Worm (Caenorhabditis elegans) whole organism, early embryonic: Measurements from ENCODE around the gene F54B8.1.

Source experiments
- B0310.2 ChIP-seq: sonication (generic microtip); optimal IDR thresholded peaks from 2 replicates; lab custom pipeline; 2016; ENCODE audit warnings: mild to moderate bottlenecking, missing genetic modification characterization, missing compliant biosample characterization
- F13C5.2 ChIP-seq: sonication (generic microtip); optimal IDR thresholded peaks from 2 replicates; lab custom pipeline; 2017; ENCODE audit warnings: mild to moderate bottlenecking, missing genetic modification characterization, inconsistent platforms, missing compliant biosample characterization
- aly-1 ChIP-seq: sonication (generic microtip); optimal IDR thresholded peaks from 2 replicates; lab custom pipeline; 2016; ENCODE audit warnings: missing genetic modification characterization, missing compliant biosample characterization
- ama-1 ChIP-seq: fragments of 150-350 bp; optimal IDR thresholded peaks from 2 replicates; lab custom pipeline; 2014
- ceh-13 ChIP-seq: fragments of 200-800 bp; sonication (Bioruptor generic); optimal IDR thresholded peaks from 2 replicates; lab custom pipeline; 2018; ENCODE audit warnings: mild to moderate bottlenecking, missing genetic modification characterization, missing compliant biosample characterization
- ceh-36 ChIP-seq: sonication (generic microtip); optimal IDR thresholded peaks from 2 replicates; lab custom pipeline; 2016; ENCODE audit warnings: missing genetic modification characterization, inconsistent platforms, missing compliant biosample characterization
- ets-7 ChIP-seq: sonication (generic microtip); optimal IDR thresholded peaks from 2 replicates; lab custom pipeline; 2016; ENCODE audit warnings: missing genotype, missing genetic modification characterization, missing compliant biosample characterization
- flt-1 ChIP-seq: fragments of 200-800 bp; sonication (Bioruptor generic); IDR thresholded peaks from 2 replicates; pipeline ENCODE4 v1.3.6; 2022; ENCODE audit warnings: missing genetic modification characterization, missing compliant biosample characterization
- hmbx-1 ChIP-seq: sonication (generic microtip); optimal IDR thresholded peaks from 2 replicates; lab custom pipeline; 2016; ENCODE audit warnings: mild to moderate bottlenecking, missing genetic modification characterization, missing compliant biosample characterization
- hmg-4 ChIP-seq: fragments of 200-800 bp; sonication (Bioruptor generic); optimal IDR thresholded peaks from 2 replicates; lab custom pipeline; 2018; ENCODE audit warnings: mild to moderate bottlenecking, missing genetic modification characterization, missing compliant biosample characterization
- hnd-1 ChIP-seq: sonication (generic microtip); optimal IDR thresholded peaks from 2 replicates; lab custom pipeline; 2016; ENCODE audit warnings: missing genetic modification characterization, missing compliant biosample characterization
- pes-1 ChIP-seq: fragments of 200-800 bp; sonication (Bioruptor generic); IDR thresholded peaks from 2 replicates; pipeline ENCODE4 v1.3.6; 2022; ENCODE audit warnings: missing genetic modification reagents, missing genetic modification characterization, missing compliant biosample characterization
- scrt-1 ChIP-seq: fragments of 200-800 bp; sonication (Bioruptor generic); IDR thresholded peaks from 2 replicates; pipeline ENCODE4 v1.3.6; 2022; ENCODE audit warnings: missing genetic modification characterization, missing compliant biosample characterization
- sea-1 ChIP-seq: fragments of 200-800 bp; sonication (Bioruptor generic); conservative IDR thresholded peaks from 2 replicates; pipeline ENCODE4 v1.3.6; 2022; ENCODE audit warnings: missing genetic modification characterization, missing compliant biosample characterization
- tbx-11 ChIP-seq: fragments of 200-800 bp; sonication (Bioruptor generic); IDR thresholded peaks from 2 replicates; pipeline ENCODE4 v1.3.6; 2022; ENCODE audit warnings: missing genetic modification characterization, missing compliant biosample characterization
- tbx-37 ChIP-seq: fragments of 200-800 bp; sonication (Bioruptor generic); conservative IDR thresholded peaks from 2 replicates; pipeline ENCODE4 v1.3.6; 2022; ENCODE audit warnings: missing genetic modification reagents, missing genetic modification characterization, missing compliant biosample characterization
- tra-4 ChIP-seq: sonication (generic microtip); optimal IDR thresholded peaks from 2 replicates; lab custom pipeline; 2017; ENCODE audit warnings: missing genetic modification characterization, missing compliant biosample characterization

The F54B8.1 gene

DNA sequence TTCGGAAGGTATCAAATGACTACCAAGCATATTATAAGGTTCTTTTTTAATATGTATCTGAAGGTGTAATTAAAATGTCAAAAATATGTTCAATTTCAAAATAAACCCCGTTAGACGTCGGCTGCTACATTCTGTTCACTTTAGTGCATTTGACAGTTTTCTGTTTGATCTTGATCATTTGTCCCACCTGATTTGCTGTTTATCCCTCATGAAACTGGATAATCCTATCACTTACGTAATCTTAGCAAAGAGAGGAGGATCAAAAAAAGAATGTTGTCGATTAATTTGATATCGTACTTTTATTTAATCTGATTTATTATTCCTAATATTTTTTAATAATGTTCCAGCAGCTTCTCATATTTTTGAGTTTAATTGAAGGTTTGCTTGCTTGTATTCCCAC, at the start of gene F54B8.1:
Gene F54B8.1, plus strand, starts transcription at position 301 of the 400 bp plus-strand sequence.
- TF ChIP-seq scrt-1: no peak
- TF ChIP-seq hnd-1: no peak
- no peak for TF ChIP-seq ceh-13 (GFP tag; lab: Kevin White, UChicago)
- no peak for TF ChIP-seq ama-1 (lab: Kevin White, UChicago)
- TF ChIP-seq aly-1: no peak
- no peak for TF ChIP-seq pes-1 (GFP tag; lab: Robert Waterston, UW)
- TF ChIP-seq tbx-11 (GFP tag; lab: Robert Waterston, UW): no peak
- no peak for TF ChIP-seq hmg-4 (GFP tag; lab: Kevin White, UChicago)
- TF ChIP-seq ceh-36 (tag; lab: Kevin White, UChicago): no peak
- no peak for TF ChIP-seq tbx-37 (GFP tag; lab: Robert Waterston, UW)
- TF ChIP-seq ets-7 (tag; lab: Kevin White, UChicago): no peak
- TF ChIP-seq F13C5.2 (tag; lab: Kevin White, UChicago): no peak
- no peak for TF ChIP-seq sea-1 (GFP tag; lab: Robert Waterston, UW)
- no peak for TF ChIP-seq B0310.2 (tag; lab: Kevin White, UChicago)
- TF ChIP-seq hmbx-1 (tag; lab: Kevin White, UChicago): no peak

DNA sequence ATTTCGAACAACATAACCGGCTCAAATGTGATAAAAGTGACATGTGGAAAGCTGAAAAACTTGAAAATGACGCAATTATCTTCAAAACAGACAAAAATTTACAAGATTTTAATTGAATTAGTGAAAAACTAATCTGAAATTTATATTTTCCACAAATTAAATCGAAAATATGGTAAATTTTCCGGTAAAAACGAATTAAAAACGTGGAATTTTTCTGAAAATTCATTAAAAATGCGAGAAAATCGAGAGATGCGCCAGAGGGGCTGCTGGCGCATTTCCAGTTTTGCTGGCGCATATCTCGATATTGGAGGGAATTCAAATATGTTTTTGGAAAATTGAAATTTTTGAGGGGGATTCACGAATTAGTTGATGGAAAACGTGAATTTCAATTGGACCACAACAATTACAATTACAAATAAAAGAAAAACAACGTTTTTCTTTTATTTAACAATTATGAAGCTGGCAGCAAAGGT, 44.4 kb upstream of the F54B8.1 start, which contains the start of the genes haf-3 and F57A10.2:
Gene haf-3, minus strand, starts transcription at position 51 of the 473 bp plus-strand sequence.
Gene F57A10.2, plus strand, starts transcription at position 454 of the 473 bp plus-strand sequence.
- TF ChIP-seq tra-4 (tag; lab: Kevin White, UChicago) (no peak), scrt-1 (no peak), aly-1 (no peak), hmg-4 (GFP tag; lab: Kevin White, UChicago) (no peak), flt-1 (GFP tag; lab: Robert Waterston, UW) (0 out of 2 replicates have a peak, but pooled peaks have one; percentile 13), ets-7 (tag; lab: Kevin White, UChicago) (no peak), pes-1 (GFP tag; lab: Robert Waterston, UW) (no peak), ceh-36 (tag; lab: Kevin White, UChicago) (no peak), F13C5.2 (tag; lab: Kevin White, UChicago) (peak; percentile 66), tbx-11 (GFP tag; lab: Robert Waterston, UW) (no peak), hnd-1 (no peak)

DNA sequence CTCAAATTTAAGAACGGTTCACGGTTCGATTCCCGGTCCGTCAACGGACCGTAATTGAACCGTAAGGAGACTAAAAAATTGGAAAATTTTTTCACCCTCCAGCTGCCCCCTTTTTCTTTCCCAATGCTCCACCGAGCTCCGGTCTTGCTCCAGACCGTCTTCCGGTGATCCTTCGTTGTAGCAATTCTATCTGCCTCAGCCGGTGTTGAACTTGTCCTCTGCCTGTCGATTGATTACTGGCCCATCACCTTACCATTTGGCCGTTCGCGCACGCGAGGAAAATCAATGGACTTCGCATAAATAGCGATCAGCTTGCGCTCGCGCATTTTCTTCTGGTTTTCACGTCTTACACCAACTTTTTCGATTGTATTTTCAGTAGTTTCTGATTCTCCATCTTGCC, 43.2 kb upstream of the F54B8.1 start:
- TF ChIP-seq pes-1 (GFP tag; lab: Robert Waterston, UW): peak; percentile 73
- TF ChIP-seq flt-1 (GFP tag; lab: Robert Waterston, UW): peak; percentile 28; the same call in 1 of the 2 replicates
- peak; percentile 51; the same call in 1 of the 2 replicates for TF ChIP-seq scrt-1

DNA sequence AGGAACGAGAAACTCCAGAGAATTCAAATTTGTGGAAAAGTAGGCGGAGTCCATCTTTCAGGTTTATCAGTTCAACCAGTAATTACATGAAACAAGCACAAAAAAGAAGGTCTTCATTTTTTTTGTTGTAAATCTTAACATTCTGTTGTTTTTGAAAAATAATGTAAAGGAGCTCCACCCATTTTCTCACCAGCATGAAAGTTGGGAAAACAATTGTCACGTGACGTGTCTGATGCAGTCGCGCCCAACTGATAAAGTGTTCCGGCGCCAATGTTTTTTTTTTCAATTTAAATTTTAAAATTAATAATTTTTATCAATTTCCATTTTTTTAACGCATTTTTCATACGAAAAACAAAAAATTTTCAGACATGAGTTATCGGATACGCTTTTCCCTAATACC, 41.5 kb upstream of the F54B8.1 start, which contains the start of gene F57A10.4:
Gene F57A10.4, plus strand, starts transcription at position 367 of the 400 bp plus-strand sequence.
- TF ChIP-seq ceh-13 (GFP tag; lab: Kevin White, UChicago) (no peak), hnd-1 (no peak), F13C5.2 (tag; lab: Kevin White, UChicago) (no peak), ceh-36 (tag; lab: Kevin White, UChicago) (no peak), tbx-11 (GFP tag; lab: Robert Waterston, UW) (no peak), tbx-37 (GFP tag; lab: Robert Waterston, UW) (no peak), B0310.2 (tag; lab: Kevin White, UChicago) (no peak), scrt-1 (no peak), hmg-4 (GFP tag; lab: Kevin White, UChicago) (no peak), pes-1 (GFP tag; lab: Robert Waterston, UW) (no peak), sea-1 (GFP tag; lab: Robert Waterston, UW) (no peak)

DNA sequence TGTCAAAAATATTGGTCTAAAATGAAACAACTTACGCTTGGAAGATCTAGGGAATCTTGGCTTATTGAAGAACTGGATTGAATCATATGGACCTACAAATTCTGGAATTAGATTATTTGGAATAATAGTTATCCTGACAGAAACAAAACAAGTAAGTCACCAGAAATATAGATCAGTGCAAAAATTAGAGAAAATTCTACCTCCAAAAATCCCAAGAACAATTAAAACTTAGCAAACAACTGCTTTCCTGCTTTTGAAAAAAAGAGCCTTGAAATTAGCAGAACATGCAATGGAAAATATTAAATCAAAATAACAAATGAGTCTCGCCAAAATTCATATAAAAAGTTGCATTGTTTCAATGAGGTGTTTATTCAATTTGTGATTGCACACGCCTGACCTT, 37.4 kb upstream of the F54B8.1 start, which contains the start of gene nhr-60:
Gene nhr-60, minus strand, starts transcription at position 101 of the 400 bp plus-strand sequence.
- no peak for TF ChIP-seq flt-1 (GFP tag; lab: Robert Waterston, UW)
- TF ChIP-seq sea-1 (GFP tag; lab: Robert Waterston, UW): no peak
- no peak for TF ChIP-seq hmbx-1 (tag; lab: Kevin White, UChicago)
- no peak for TF ChIP-seq ets-7 (tag; lab: Kevin White, UChicago)
- TF ChIP-seq pes-1 (GFP tag; lab: Robert Waterston, UW): no peak
- TF ChIP-seq scrt-1: no peak
- TF ChIP-seq B0310.2 (tag; lab: Kevin White, UChicago): no peak
- no peak for TF ChIP-seq tbx-37 (GFP tag; lab: Robert Waterston, UW)
- no peak for TF ChIP-seq ama-1 (lab: Kevin White, UChicago)
- no peak for TF ChIP-seq ceh-36 (tag; lab: Kevin White, UChicago)
- TF ChIP-seq aly-1: no peak
- no peak for TF ChIP-seq tra-4 (tag; lab: Kevin White, UChicago)
- no peak for TF ChIP-seq hnd-1
- TF ChIP-seq hmg-4 (GFP tag; lab: Kevin White, UChicago): no peak
- no peak for TF ChIP-seq ceh-13 (GFP tag; lab: Kevin White, UChicago)
- no peak for TF ChIP-seq tbx-11 (GFP tag; lab: Robert Waterston, UW)
- TF ChIP-seq F13C5.2 (tag; lab: Kevin White, UChicago): no peak

DNA sequence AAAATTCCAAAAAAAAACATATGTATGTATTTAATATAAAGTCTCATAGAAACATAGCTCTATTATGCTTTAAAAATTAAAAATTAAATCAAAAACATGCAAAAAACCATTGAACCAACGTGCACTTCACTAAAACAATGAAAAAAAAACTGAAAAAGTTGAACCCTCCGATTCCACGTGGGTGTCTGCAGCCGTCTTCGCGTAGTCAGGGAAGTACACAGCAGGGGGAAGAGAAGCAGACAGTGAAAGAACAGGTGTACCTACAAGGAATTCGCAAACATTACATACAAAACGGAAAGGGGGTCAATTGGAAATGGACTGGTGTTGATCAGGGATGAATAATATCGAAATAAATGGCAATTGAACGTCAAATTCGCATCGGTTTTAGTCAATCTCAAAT, 36.6 kb upstream of the F54B8.1 start:
- TF ChIP-seq tra-4 (tag; lab: Kevin White, UChicago) (no peak), aly-1 (no peak), hmg-4 (GFP tag; lab: Kevin White, UChicago) (no peak), sea-1 (GFP tag; lab: Robert Waterston, UW) (no peak)

DNA sequence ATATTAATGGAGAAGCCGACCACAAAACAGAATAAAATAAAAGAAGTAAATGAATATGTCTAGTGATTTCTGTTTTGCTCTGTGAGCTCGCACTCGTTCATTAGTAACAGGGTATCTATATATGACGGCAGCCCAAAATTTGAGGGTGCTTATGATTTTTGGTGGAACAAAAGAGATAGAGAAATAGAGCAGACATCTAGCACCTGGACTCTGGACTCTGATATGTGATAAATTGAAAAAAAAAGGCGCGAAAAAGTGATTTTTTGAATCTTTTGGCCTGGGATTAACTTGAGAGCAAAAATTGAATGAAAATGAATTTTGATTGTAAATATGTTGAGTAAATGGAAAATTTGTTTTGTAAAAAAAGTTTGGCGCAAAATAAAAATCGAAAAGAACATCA, 33.9 kb upstream of the F54B8.1 start, which contains the start of gene nhr-283:
Gene nhr-283, minus strand, starts transcription at position 101 of the 400 bp plus-strand sequence.
- TF ChIP-seq sea-1 (GFP tag; lab: Robert Waterston, UW) (no peak), flt-1 (GFP tag; lab: Robert Waterston, UW) (no peak), B0310.2 (tag; lab: Kevin White, UChicago) (no peak), F13C5.2 (tag; lab: Kevin White, UChicago) (no peak), hmg-4 (GFP tag; lab: Kevin White, UChicago) (no peak), ets-7 (tag; lab: Kevin White, UChicago) (no peak), tbx-37 (GFP tag; lab: Robert Waterston, UW) (no peak), hmbx-1 (tag; lab: Kevin White, UChicago) (no peak), aly-1 (no peak), ama-1 (lab: Kevin White, UChicago) (no peak), ceh-36 (tag; lab: Kevin White, UChicago) (no peak), tra-4 (tag; lab: Kevin White, UChicago) (no peak), pes-1 (GFP tag; lab: Robert Waterston, UW) (no peak), tbx-11 (GFP tag; lab: Robert Waterston, UW) (no peak), scrt-1 (no peak), hnd-1 (no peak), ceh-13 (GFP tag; lab: Kevin White, UChicago) (no peak)
